Worm (Caenorhabditis elegans): ENCODE measurements around the gene fbl-1.

The fbl-1 gene

ce11 chrIV:9500100-9500499 is 40.5 kb upstream of the fbl-1 start, which contains the start of gene ugt-21:
Gene ugt-21, plus strand, starts transcription at chrIV:9500311.
- TF ChIP-seq ceh-58 (GFP tag; IDR thresholded peaks at IDR 0.05) (no peak), let-607 (tag; optimal IDR thresholded peaks at IDR 0.05) (no peak), snpc-4 (GFP tag; optimal IDR thresholded peaks at IDR 0.05) (no peak), snpc-4 (tag; optimal IDR thresholded peaks at IDR 0.05) (no peak), dpl-1 (GFP tag; optimal IDR thresholded peaks at IDR 0.05) (no peak)

- TF ChIP-seq tlf-1 (GFP tag; optimal IDR thresholded peaks at IDR 0.05) (no peak), F57A8.1 (GFP tag; optimal IDR thresholded peaks at IDR 0.05) (no peak), ztf-6 (GFP tag; IDR thresholded peaks at IDR 0.05) (no peak), zim-3 (tag; optimal IDR thresholded peaks at IDR 0.05) (no peak), C06A6.2 (GFP tag; conservative IDR thresholded peaks at IDR 0.05) (no peak), die-1 (tag; optimal IDR thresholded peaks at IDR 0.05) (no peak), B0336.3 (GFP tag; IDR thresholded peaks at IDR 0.05) (no peak), pbrm-1 (GFP tag; IDR thresholded peaks at IDR 0.05) (no peak), C17E4.6 (GFP tag; IDR thresholded peaks at IDR 0.05) (no peak), nfyb-1 (GFP tag; IDR thresholded peaks at IDR 0.05) (no peak)
These were observed 34.4 kb upstream of the fbl-1 start, which contains the start of gene ttr-9 for ce11 chrIV:9506251-9506650. Gene ttr-9, minus strand, starts transcription at chrIV:9506351.

DNA sequence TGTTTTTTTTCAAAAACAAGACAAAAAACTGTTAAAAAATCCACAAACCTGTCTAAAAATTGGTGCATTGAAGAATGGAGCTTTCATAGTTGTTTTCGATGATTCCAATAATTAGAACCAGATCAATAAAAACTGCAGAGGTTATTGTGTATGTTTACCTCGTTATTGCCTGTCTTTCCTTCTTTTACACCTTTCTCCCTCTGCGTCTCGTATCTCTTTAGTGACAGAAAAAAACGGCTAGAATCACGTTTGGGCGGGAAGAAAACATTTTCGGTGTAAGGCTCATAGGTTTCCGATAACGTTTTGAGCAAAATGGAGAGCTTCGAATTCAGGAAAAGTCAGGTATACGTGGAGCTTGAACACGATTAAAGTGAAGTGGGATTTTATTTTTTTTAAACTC is 32.0 kb upstream of the fbl-1 start, which contains the start of gene ethe-1:
Gene ethe-1 (minus strand): TSS at position 150 of the 400 bp plus-strand sequence.
- TF ChIP-seq ceh-79 (tag; optimal IDR thresholded peaks at IDR 0.05) (no peak), snpc-4 (GFP tag; optimal IDR thresholded peaks at IDR 0.05) (no peak), snpc-4 (tag; optimal IDR thresholded peaks at IDR 0.05) (peak; percentile 9 to 47 (median 38)), rpc-1 (optimal IDR thresholded peaks at IDR 0.05) (no peak), rpc-1 (tag; optimal IDR thresholded peaks at IDR 0.05) (no peak), C17E4.6 (GFP tag; IDR thresholded peaks at IDR 0.05) (no peak), nhr-27 (tag; optimal IDR thresholded peaks at IDR 0.05) (no peak), T07F8.4 (tag; optimal IDR thresholded peaks at IDR 0.05) (no peak), nhr-80 (tag; optimal IDR thresholded peaks at IDR 0.05) (peak; percentile 18)

ce11 chrIV:9510439-9510838 is 30.2 kb upstream of the fbl-1 start, which contains the start of gene C33A12.4:
Gene C33A12.4, minus strand, starts transcription at chrIV:9510569.
- TF ChIP-seq madf-6 (GFP tag; IDR thresholded peaks at IDR 0.05) (peak; percentile 7; the same call in 1 of the 2 replicates), snpc-1.1 (tag; optimal IDR thresholded peaks at IDR 0.05; ENCODE audit: insufficient read depth) (no peak), rcor-1 (GFP tag; IDR thresholded peaks at IDR 0.05) (peak; percentile 7; the same call in 1 of the 2 replicates), C06A6.2 (GFP tag; conservative IDR thresholded peaks at IDR 0.05) (no peak), nhr-120 (GFP tag; IDR thresholded peaks at IDR 0.05) (no peak), cebp-1 (GFP tag; IDR thresholded peaks at IDR 0.05) (no peak), cebp-1 (tag; optimal IDR thresholded peaks at IDR 0.05) (peak; percentile 8)

ce11 chrIV:9511221-9511638 is 29.4 kb upstream of the fbl-1 start:
- TF ChIP-seq hmg-1.2 (GFP tag; IDR thresholded peaks at IDR 0.05) (peak; percentile 89), T26A5.8 (tag; optimal IDR thresholded peaks at IDR 0.05) (no peak), ztf-26 (tag; optimal IDR thresholded peaks at IDR 0.05) (peak; percentile 25), ztf-18 (tag; optimal IDR thresholded peaks at IDR 0.05) (peak; percentile 2), die-1 (tag; optimal IDR thresholded peaks at IDR 0.05) (peak; percentile 30), B0336.3 (GFP tag; IDR thresholded peaks at IDR 0.05) (peak; percentile 94), lsy-27 (tag; optimal IDR thresholded peaks at IDR 0.05; ENCODE audit: borderline replicate concordance, insufficient read depth) (no peak), hmg-20 (GFP tag; IDR thresholded peaks at IDR 0.05) (no peak), tlf-1 (GFP tag; optimal IDR thresholded peaks at IDR 0.05) (peak; percentile 70), dpl-1 (GFP tag; optimal IDR thresholded peaks at IDR 0.05) (no peak), F39B2.1 (GFP tag; IDR thresholded peaks at IDR 0.05) (no peak), B0019.2 (GFP tag; conservative IDR thresholded peaks at IDR 0.05) (no peak), ztf-6 (GFP tag; IDR thresholded peaks at IDR 0.05) (no peak), mes-4 (tag; optimal IDR thresholded peaks at IDR 0.05) (no peak), lin-54 (GFP tag; optimal IDR thresholded peaks at IDR 0.05) (peak; percentile 46), tbx-9 (tag; optimal IDR thresholded peaks at IDR 0.05; ENCODE audit: borderline replicate concordance) (no peak), Y67H2A.10 (GFP tag; conservative IDR thresholded peaks at IDR 0.05) (no peak), mel-28 (tag; optimal IDR thresholded peaks at IDR 0.05; ENCODE audit: borderline replicate concordance) (no peak), ccch-3 (GFP tag; optimal IDR thresholded peaks at IDR 0.05) (no peak), lag-1 (GFP tag; IDR thresholded peaks at IDR 0.05) (0 out of 2 replicates have a peak, but pooled peaks have one; percentile 61), rcor-1 (GFP tag; IDR thresholded peaks at IDR 0.05) (peak; percentile 55; the same call in 1 of the 2 replicates)
